Fruit fly (Drosophila melanogaster) whole organism, adult: ENCODE results near the gene CG14400.

ENCODE experiments used
- CG11617 ChIP-seq: fragments of 200-800 bp; sonication (Bioruptor generic); optimal IDR thresholded peaks from 2 replicates; lab custom pipeline; 2017; ENCODE audit warnings: mild to moderate bottlenecking, missing biosample characterization, missing genetic modification reagents, missing genetic modification characterization
- CG12768 ChIP-seq: fragments of 200-800 bp; sonication (Bioruptor generic); optimal IDR thresholded peaks from 2 replicates; lab custom pipeline; 2017; ENCODE audit warnings: missing biosample characterization, missing genetic modification characterization, mild to moderate bottlenecking, moderate library complexity, missing genetic modification reagents
- CG14711 ChIP-seq: fragments of 200-800 bp; sonication (Bioruptor generic); optimal IDR thresholded peaks from 2 replicates; lab custom pipeline; 2018; ENCODE audit warnings: missing biosample characterization, mild to moderate bottlenecking, missing genetic modification characterization, moderate library complexity
- CG1620 ChIP-seq: fragments of 200-800 bp; sonication (Bioruptor generic); optimal IDR thresholded peaks from 2 replicates; lab custom pipeline; 2016; ENCODE audit warnings: missing biosample characterization, missing genetic modification characterization
- CG33017 ChIP-seq: fragments of 200-800 bp; sonication (Bioruptor generic); optimal IDR thresholded peaks from 2 replicates; lab custom pipeline; 2018; ENCODE audit warnings: missing biosample characterization, mild to moderate bottlenecking, missing genetic modification characterization, moderate library complexity
- CG5204 ChIP-seq: fragments of 200-800 bp; sonication (Bioruptor generic); optimal IDR thresholded peaks from 2 replicates; lab custom pipeline; 2016; ENCODE audit warnings: missing biosample characterization, missing genetic modification characterization
- CG7045 ChIP-seq: fragments of 200-800 bp; sonication (Bioruptor generic); optimal IDR thresholded peaks from 2 replicates; lab custom pipeline; 2017; ENCODE audit warnings: missing biosample characterization, mild to moderate bottlenecking, missing genetic modification characterization
- CG7101 ChIP-seq: fragments of 200-800 bp; sonication (Bioruptor generic); optimal IDR thresholded peaks from 2 replicates; lab custom pipeline; 2018; ENCODE audit warnings: missing biosample characterization, mild to moderate bottlenecking, missing genetic modification characterization, moderate library complexity
- Clk ChIP-seq: fragments of 200-800 bp; sonication (Bioruptor generic); optimal IDR thresholded peaks from 2 replicates; lab custom pipeline; 2017; ENCODE audit warnings: missing biosample characterization, missing genetic modification characterization
- Crg-1 ChIP-seq: fragments of 200-800 bp; sonication (Bioruptor generic); optimal IDR thresholded peaks from 2 replicates; lab custom pipeline; 2016; ENCODE audit warnings: missing biosample characterization, missing genetic modification characterization
- Hr96 ChIP-seq: fragments of 200-800 bp; sonication (Bioruptor generic); optimal IDR thresholded peaks from 2 replicates; lab custom pipeline; 2016; ENCODE audit warnings: missing biosample characterization, missing genetic modification characterization
- Mnt ChIP-seq: fragments of 200-800 bp; sonication (Bioruptor generic); optimal IDR thresholded peaks from 2 replicates; lab custom pipeline; 2016; ENCODE audit warnings: missing biosample characterization, mild to moderate bottlenecking, missing genetic modification characterization
- bab1 ChIP-seq: fragments of 200-800 bp; sonication (Bioruptor generic); optimal IDR thresholded peaks from 3 replicates; lab custom pipeline; 2019; ENCODE audit warnings: missing biosample characterization, mild to moderate bottlenecking, missing genetic modification characterization, moderate library complexity
- cic ChIP-seq: fragments of 200-800 bp; sonication (Bioruptor generic); optimal IDR thresholded peaks from 2 replicates; lab custom pipeline; 2017; ENCODE audit warnings: missing biosample characterization, mild to moderate bottlenecking, missing genetic modification characterization, moderate library complexity
- cnc ChIP-seq, 2 experiments: fragments of >200 bp; optimal IDR thresholded peaks; 2 replicates each; lab custom pipeline; 2017
- kay ChIP-seq: fragments of 200-800 bp; sonication (Bioruptor generic); peaks from one replicate; lab custom pipeline; 2016; ENCODE audit warnings: missing biosample characterization, missing genetic modification characterization, borderline replicate concordance
- ovo ChIP-seq: fragments of 200-800 bp; sonication (Bioruptor generic); optimal IDR thresholded peaks from 2 replicates; lab custom pipeline; 2016; ENCODE audit warnings: missing biosample characterization, missing genetic modification characterization
- pad ChIP-seq: fragments of 200-800 bp; sonication (Bioruptor generic); optimal IDR thresholded peaks from 3 replicates; lab custom pipeline; 2017; ENCODE audit warnings: missing biosample characterization, missing genetic modification characterization, mild to moderate bottlenecking, moderate library complexity, missing genetic modification reagents
- tj ChIP-seq: fragments of 200-800 bp; sonication (Bioruptor generic); optimal IDR thresholded peaks from 3 replicates; lab custom pipeline; 2017; ENCODE audit warnings: missing biosample characterization, mild to moderate bottlenecking, missing genetic modification characterization, moderate library complexity
- toe ChIP-seq: fragments of 200-800 bp; sonication (Bioruptor generic); optimal IDR thresholded peaks from 2 replicates; lab custom pipeline; 2016; ENCODE audit warnings: missing biosample characterization, missing genetic modification characterization

CG14400 gene

dm6 chr2L:20864764-20865265, 7.1 kb upstream of the CG14400 start, which contains the start of gene CG9338:
CG9338 (plus strand) TSS chr2L:20865215.
- TF ChIP-seq tj (GFP tag; lab: Kevin White, UChicago) = peak; percentile 89
- TF ChIP-seq CG5204 = peak; percentile 82
- peak; percentile 47 for TF ChIP-seq Mnt (GFP tag; lab: Kevin White, UChicago)
- peak; percentile 73 for TF ChIP-seq toe (GFP tag; lab: Kevin White, UChicago)
- TF ChIP-seq CG12768 (GFP tag; lab: Kevin White, UChicago) = peak; percentile 88
- peak; percentile 73 for TF ChIP-seq CG7045 (GFP tag; lab: Kevin White, UChicago)
- TF ChIP-seq cic (GFP tag; lab: Kevin White, UChicago) = peak; percentile 63
- TF ChIP-seq cnc (optimal IDR thresholded peaks at IDR 0.05; lab: Kevin White, UChicago) = no peak
- peak; percentile 77 for TF ChIP-seq CG11617 (GFP tag; lab: Kevin White, UChicago)
- TF ChIP-seq Hr96 (GFP tag; lab: Kevin White, UChicago) = peak; percentile 78
- TF ChIP-seq CG1620 = peak; percentile 66
- peak; percentile 75 for TF ChIP-seq CG14711 (tag; lab: Kevin White, UChicago)
- peak; percentile 50 for TF ChIP-seq Crg-1
- TF ChIP-seq CG33017 (tag; lab: Kevin White, UChicago) = peak; percentile 77
- TF ChIP-seq pad (GFP tag; lab: Kevin White, UChicago) = peak; percentile 78
- peak; percentile 86 for TF ChIP-seq bab1 (GFP tag; lab: Kevin White, UChicago)
- peak; percentile 44 for TF ChIP-seq Clk (GFP tag; lab: Kevin White, UChicago)
- peak; percentile 20 for TF ChIP-seq kay (GFP tag; lab: Kevin White, UChicago)
- TF ChIP-seq ovo = no peak
- peak; percentile 81 for TF ChIP-seq CG7101 (tag; lab: Kevin White, UChicago)

- TF ChIP-seq kay (GFP tag; lab: Kevin White, UChicago) (peak; percentile 96), Crg-1 (no peak), Hr96 (GFP tag; lab: Kevin White, UChicago) (no peak), cnc (optimal IDR thresholded peaks at IDR 0.05; lab: Kevin White, UChicago) (peak; percentile 53 to 70), ovo (no peak), CG7101 (tag; lab: Kevin White, UChicago) (no peak), bab1 (GFP tag; lab: Kevin White, UChicago) (no peak)
Observed at dm6 chr2L:20858371-20859340, 965 bp upstream of the CG14400 start, which contains the start of gene bero. bero (plus strand) TSS chr2L:20858695.

- TF ChIP-seq CG7045 (GFP tag; lab: Kevin White, UChicago) = no peak
- no peak for TF ChIP-seq CG5204
- TF ChIP-seq CG14711 (tag; lab: Kevin White, UChicago) = no peak
- TF ChIP-seq cic (GFP tag; lab: Kevin White, UChicago) = no peak
- no peak for TF ChIP-seq cnc (optimal IDR thresholded peaks at IDR 0.05; lab: Kevin White, UChicago)
- TF ChIP-seq CG12768 (GFP tag; lab: Kevin White, UChicago) = no peak
- TF ChIP-seq toe (GFP tag; lab: Kevin White, UChicago) = no peak
- TF ChIP-seq bab1 (GFP tag; lab: Kevin White, UChicago) = no peak
- TF ChIP-seq ovo = no peak
- no peak for TF ChIP-seq CG33017 (tag; lab: Kevin White, UChicago)
- no peak for TF ChIP-seq tj (GFP tag; lab: Kevin White, UChicago)
- TF ChIP-seq Clk (GFP tag; lab: Kevin White, UChicago) = no peak
- TF ChIP-seq Crg-1 = no peak
Observed at dm6 chr2L:20852092-20852628, 5.5 kb downstream of the CG14400 start, which contains the start of gene twit. twit (plus strand) TSS chr2L:20852578.

dm6 chr2L:20851592-20851991, 6.1 kb downstream of the CG14400 start:
- no peak for TF ChIP-seq pad (GFP tag; lab: Kevin White, UChicago)
- no peak for TF ChIP-seq Hr96 (GFP tag; lab: Kevin White, UChicago)
- no peak for TF ChIP-seq toe (GFP tag; lab: Kevin White, UChicago)
- no peak for TF ChIP-seq CG7101 (tag; lab: Kevin White, UChicago)
- TF ChIP-seq CG11617 (GFP tag; lab: Kevin White, UChicago) = no peak
- TF ChIP-seq bab1 (GFP tag; lab: Kevin White, UChicago) = no peak
- TF ChIP-seq ovo = no peak
- TF ChIP-seq Mnt (GFP tag; lab: Kevin White, UChicago) = no peak

- no peak for TF ChIP-seq CG5204
- no peak for TF ChIP-seq CG7101 (tag; lab: Kevin White, UChicago)
- TF ChIP-seq Hr96 (GFP tag; lab: Kevin White, UChicago) = no peak
- no peak for TF ChIP-seq CG11617 (GFP tag; lab: Kevin White, UChicago)
- TF ChIP-seq pad (GFP tag; lab: Kevin White, UChicago) = no peak
- no peak for TF ChIP-seq ovo
- no peak for TF ChIP-seq CG1620
- TF ChIP-seq CG7045 (GFP tag; lab: Kevin White, UChicago) = no peak
- TF ChIP-seq CG33017 (tag; lab: Kevin White, UChicago) = no peak
- no peak for TF ChIP-seq bab1 (GFP tag; lab: Kevin White, UChicago)
- TF ChIP-seq cnc (optimal IDR thresholded peaks at IDR 0.05; lab: Kevin White, UChicago) = no peak
- no peak for TF ChIP-seq CG14711 (tag; lab: Kevin White, UChicago)
- TF ChIP-seq Crg-1 = no peak
- no peak for TF ChIP-seq Clk (GFP tag; lab: Kevin White, UChicago)
Observed at dm6 chr2L:20849000-20849399, 8.7 kb downstream of the CG14400 start, which contains the start of gene CG14402. CG14402 (plus strand) TSS chr2L:20849300.
